Fruit fly (Drosophila melanogaster): Measurements from ENCODE around the gene CG10154.

The CG10154 gene

DNA sequence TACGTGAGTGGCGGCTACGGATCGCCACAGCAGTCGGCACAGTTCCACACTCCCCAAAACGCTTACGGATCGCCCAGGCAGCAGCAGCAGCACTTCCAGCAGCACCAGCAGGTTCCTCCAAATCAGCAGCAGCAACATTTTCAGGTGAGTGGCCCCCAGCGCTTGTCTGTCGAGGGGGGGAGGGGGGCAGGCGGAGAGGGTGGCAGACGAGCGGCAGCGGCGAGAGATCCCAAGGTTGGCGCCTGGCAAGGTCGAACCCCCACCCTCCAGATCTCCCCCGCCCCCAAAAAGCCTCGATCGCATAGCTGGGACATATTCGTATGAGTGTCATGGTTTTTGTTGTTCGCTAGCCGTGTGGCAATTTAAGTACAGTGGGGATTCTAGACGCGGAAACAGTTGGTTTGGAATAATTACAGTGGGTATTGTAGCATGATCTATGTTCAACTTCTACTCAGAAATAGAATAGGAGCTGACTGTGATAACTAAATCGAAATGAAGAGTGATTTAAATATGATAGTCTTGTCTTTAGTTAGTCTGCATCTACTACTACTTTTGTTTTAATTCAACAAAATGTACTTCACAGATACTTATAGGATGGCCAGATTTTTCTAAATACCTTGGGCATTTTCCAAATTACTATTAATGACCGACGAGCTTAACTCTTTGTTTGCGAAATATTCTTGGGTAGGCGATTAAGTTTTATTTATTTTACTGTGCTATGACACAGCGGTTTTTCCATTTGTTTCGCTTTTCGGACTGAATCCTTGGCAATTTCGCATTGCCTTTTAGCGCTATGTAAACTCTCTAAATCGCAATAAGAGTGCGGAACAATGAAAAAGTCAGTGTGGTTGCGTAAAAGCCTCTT lies 41.6 kb upstream of the CG10154 start:
- no peak for TF ChIP-seq fd96Ca (GFP tag; IDR thresholded peaks at IDR 0.05)
- no peak for TF ChIP-seq D1 (tag; optimal IDR thresholded peaks at IDR 0.05)
- TF ChIP-seq CG32121 (GFP tag; IDR thresholded peaks at IDR 0.05): no peak
- TF ChIP-seq rn (GFP tag; IDR thresholded peaks at IDR 0.05): no peak
- TF ChIP-seq Pif1B (GFP tag; optimal IDR thresholded peaks at IDR 0.05): no peak
- TF ChIP-seq CG4496 (GFP tag; IDR thresholded peaks at IDR 0.05): no peak
- no peak for TF ChIP-seq CG12605 (GFP tag; IDR thresholded peaks at IDR 0.05)
- TF ChIP-seq Snoo (tag; optimal IDR thresholded peaks at IDR 0.05): peak; percentile 25
- TF ChIP-seq Pif1A (GFP tag; optimal IDR thresholded peaks at IDR 0.05): peak; percentile 5
- peak; percentile 13 for TF ChIP-seq CG8301 (tag; optimal IDR thresholded peaks at IDR 0.05)
- TF ChIP-seq CG14655 (GFP tag; optimal IDR thresholded peaks at IDR 0.05): peak; percentile 7
- peak; percentile 1 for TF ChIP-seq CG17806 (tag; optimal IDR thresholded peaks at IDR 0.05)
- TF ChIP-seq CG8159 (tag; optimal IDR thresholded peaks at IDR 0.05): peak; percentile 42
- TF ChIP-seq CG10348 (GFP tag; IDR thresholded peaks at IDR 0.05): no peak
- TF ChIP-seq CG34367 (tag; optimal IDR thresholded peaks at IDR 0.05): no peak
- peak; percentile 88 for TF ChIP-seq EcR (GFP tag; optimal IDR thresholded peaks at IDR 0.05)
- TF ChIP-seq CG15710 (tag; optimal IDR thresholded peaks at IDR 0.05): peak; percentile 26
- TF ChIP-seq CG13204 (GFP tag; optimal IDR thresholded peaks at IDR 0.05): peak; percentile 76
- no peak for TF ChIP-seq gl (tag; optimal IDR thresholded peaks at IDR 0.05)
- no peak for TF ChIP-seq CG9948 (tag; optimal IDR thresholded peaks at IDR 0.05)

DNA sequence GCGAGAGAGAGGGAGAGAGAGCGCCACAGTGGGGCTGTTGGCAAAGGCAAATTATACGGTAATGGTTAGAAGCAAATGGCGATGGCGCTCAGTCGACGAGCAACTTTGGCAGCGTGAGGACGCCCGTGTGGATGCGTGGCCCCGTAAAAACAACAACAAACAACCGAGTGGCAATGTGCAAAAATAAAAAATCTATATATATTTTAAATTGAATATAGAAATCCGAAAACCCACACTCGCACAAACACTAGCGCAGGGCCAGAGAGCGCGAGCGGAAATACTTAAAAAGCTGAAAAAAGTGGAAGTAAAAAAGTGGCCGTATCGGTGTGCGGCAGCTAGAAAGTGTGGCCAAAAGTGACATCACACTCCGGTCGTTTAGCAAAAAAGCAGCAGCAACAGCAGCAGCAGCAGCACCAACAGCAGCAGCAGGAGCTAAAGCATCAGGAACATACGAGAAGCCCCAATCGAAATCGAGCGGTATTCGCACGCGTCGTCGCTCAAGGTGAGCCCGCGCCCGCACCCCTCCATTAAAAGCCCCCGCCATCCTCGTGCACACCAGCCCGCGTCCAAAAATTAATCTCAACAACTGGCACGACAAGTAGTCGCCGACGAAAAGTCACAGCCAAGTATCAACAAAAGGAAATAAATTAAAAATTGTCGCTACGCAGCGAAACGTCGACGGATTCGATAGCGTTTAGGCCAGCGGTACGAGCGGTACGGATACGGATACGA lies 40.7 kb upstream of the CG10154 start, which contains the start of gene stv:
Gene stv (plus strand): TSS at position 89 of the 732 bp plus-strand sequence.
- TF ChIP-seq fd96Ca (GFP tag; IDR thresholded peaks at IDR 0.05) (peak; percentile 11; the same call in 1 of the 3 replicates), EcR (GFP tag; optimal IDR thresholded peaks at IDR 0.05) (no peak), CG17806 (tag; optimal IDR thresholded peaks at IDR 0.05) (no peak), CG10348 (GFP tag; IDR thresholded peaks at IDR 0.05) (no peak), Ets98B (GFP tag; IDR thresholded peaks at IDR 0.05) (peak; percentile 9; the same call in 1 of the 2 replicates)

DNA sequence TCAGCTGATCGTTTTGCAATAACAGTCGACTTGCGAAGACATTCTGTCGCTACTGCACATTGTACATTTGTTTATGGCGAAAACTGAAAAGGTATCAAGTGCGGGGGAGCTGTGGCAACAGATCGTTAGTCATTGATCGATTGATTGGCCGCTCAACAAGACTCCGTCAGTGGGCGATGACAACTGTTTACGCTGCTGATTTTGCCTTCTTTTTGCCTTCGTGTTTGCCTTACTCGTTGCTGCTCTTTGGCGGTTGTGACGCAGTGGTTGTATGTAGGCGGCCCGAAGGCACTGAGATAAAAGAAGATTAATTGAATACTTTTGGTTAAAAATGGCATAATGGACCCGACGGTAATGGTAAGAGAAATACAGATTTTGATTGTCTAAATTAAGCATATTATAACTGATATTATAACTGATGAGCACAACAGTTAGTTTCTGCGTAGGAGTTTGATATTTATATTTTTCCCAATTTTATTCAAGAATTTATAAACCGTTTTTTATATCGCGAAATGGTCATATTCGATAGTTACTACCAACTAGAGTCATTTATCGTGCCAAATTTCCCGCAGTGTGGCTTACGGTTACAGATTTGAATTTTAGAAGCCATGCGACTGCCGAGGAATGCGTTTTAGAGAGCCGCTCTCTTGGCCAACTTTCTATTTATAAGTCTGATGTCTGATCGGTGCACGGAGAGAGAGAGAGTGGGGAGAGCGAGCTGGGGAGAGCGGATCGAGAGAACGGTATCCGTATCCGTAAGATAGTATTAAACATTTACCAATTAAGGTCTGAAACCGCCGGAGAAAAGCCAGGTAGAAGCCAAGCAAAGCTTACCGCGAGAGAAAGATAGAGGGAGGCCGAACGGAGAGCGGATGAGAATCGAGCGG lies 39.9 kb upstream of the CG10154 start:
- TF ChIP-seq Snoo (tag; optimal IDR thresholded peaks at IDR 0.05) (peak; percentile 79), EcR (GFP tag; optimal IDR thresholded peaks at IDR 0.05) (no peak), D1 (tag; optimal IDR thresholded peaks at IDR 0.05) (peak; percentile 92), CG10348 (GFP tag; IDR thresholded peaks at IDR 0.05) (peak; percentile 71), CG14655 (GFP tag; optimal IDR thresholded peaks at IDR 0.05) (peak; percentile 97), CG4496 (GFP tag; IDR thresholded peaks at IDR 0.05) (peak; percentile 88), rn (GFP tag; IDR thresholded peaks at IDR 0.05) (peak; percentile 87), CG9948 (tag; optimal IDR thresholded peaks at IDR 0.05) (peak; percentile 95), CG17806 (tag; optimal IDR thresholded peaks at IDR 0.05) (peak; percentile 89), fd96Ca (GFP tag; IDR thresholded peaks at IDR 0.05) (peak; percentile 86), CG15710 (tag; optimal IDR thresholded peaks at IDR 0.05) (peak; percentile 93), Pif1A (GFP tag; optimal IDR thresholded peaks at IDR 0.05) (peak; percentile 88), Ets98B (GFP tag; IDR thresholded peaks at IDR 0.05) (peak; percentile 90), CG12605 (GFP tag; IDR thresholded peaks at IDR 0.05) (peak; percentile 75), CG34367 (tag; optimal IDR thresholded peaks at IDR 0.05) (peak; percentile 91), Pif1B (GFP tag; optimal IDR thresholded peaks at IDR 0.05) (peak; percentile 81), CG32121 (GFP tag; IDR thresholded peaks at IDR 0.05) (peak; percentile 94), CG8159 (tag; optimal IDR thresholded peaks at IDR 0.05) (peak; percentile 90), CG8301 (tag; optimal IDR thresholded peaks at IDR 0.05) (peak; percentile 97), gl (tag; optimal IDR thresholded peaks at IDR 0.05) (peak; percentile 72), CG13204 (GFP tag; optimal IDR thresholded peaks at IDR 0.05) (peak; percentile 60)

DNA sequence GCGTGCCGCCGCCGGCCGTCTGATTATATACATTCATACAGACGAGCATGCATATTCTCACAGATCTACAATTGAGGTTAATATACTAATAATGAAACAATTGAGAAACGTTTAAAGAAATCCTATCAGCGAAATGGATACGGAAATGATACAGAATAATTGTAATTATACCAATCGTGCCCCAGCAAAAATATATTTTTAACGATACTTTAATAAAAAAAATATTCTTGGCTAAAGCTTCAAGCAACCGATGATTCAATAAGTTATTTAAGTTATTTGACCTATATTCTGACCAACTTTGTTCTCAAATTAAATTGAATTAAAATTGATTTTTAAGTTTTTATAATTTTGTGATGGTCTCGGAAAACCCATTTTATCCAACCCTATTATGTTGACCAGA lies 39.1 kb upstream of the CG10154 start:
- TF ChIP-seq CG4496 (GFP tag; IDR thresholded peaks at IDR 0.05) (no peak; the same call in 2 of the 3 replicates), CG17806 (tag; optimal IDR thresholded peaks at IDR 0.05) (no peak), CG12605 (GFP tag; IDR thresholded peaks at IDR 0.05) (peak; percentile 18; the same call in 1 of the 2 replicates), CG8301 (tag; optimal IDR thresholded peaks at IDR 0.05) (peak; percentile 15)

DNA sequence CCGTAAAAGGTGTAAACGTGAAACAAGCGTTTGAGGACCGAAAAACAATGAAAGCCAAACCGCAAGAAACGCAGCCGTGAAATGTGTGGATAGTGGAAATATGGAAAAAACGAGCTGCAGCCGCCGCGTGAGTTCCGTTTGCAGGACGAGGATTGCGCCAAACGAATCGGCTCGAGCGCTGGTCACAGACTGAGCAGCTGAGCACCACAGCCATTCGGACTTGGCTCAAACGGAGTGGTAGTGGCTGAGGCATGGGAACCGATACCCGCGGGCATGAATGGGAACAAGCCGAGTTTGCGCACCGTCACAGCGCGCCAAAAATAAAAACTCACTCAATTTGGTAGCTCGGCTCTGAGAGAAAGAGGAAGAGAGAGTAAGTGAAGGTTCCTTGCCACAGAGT lies 37.7 kb upstream of the CG10154 start, which contains the start of gene CG10089:
Gene CG10089 (minus strand): TSS at position 181 of the 400 bp plus-strand sequence.
- TF ChIP-seq D1 (tag; optimal IDR thresholded peaks at IDR 0.05) (no peak), CG17806 (tag; optimal IDR thresholded peaks at IDR 0.05) (no peak), CG10348 (GFP tag; IDR thresholded peaks at IDR 0.05) (no peak), CG13204 (GFP tag; optimal IDR thresholded peaks at IDR 0.05) (no peak), CG8159 (tag; optimal IDR thresholded peaks at IDR 0.05) (no peak), Pif1B (GFP tag; optimal IDR thresholded peaks at IDR 0.05) (no peak), CG34367 (tag; optimal IDR thresholded peaks at IDR 0.05) (no peak)

All from whole organism, pupa.